Fruit fly (Drosophila melanogaster) whole organism, pupa: Measurements from ENCODE around the gene Nct.

Experiments
- CG10348 ChIP-seq: fragments of 200-800 bp; sonication (Bioruptor generic); IDR thresholded peaks from 2 replicates; pipeline ENCODE4 v1.3.6; 2022; ENCODE audit warnings: missing biosample characterization, missing genetic modification characterization
- CG13204 ChIP-seq: fragments of 200-800 bp; sonication (Bioruptor generic); optimal IDR thresholded peaks from 2 replicates; lab custom pipeline; 2018; ENCODE audit warnings: missing biosample characterization, mild to moderate bottlenecking, missing genetic modification characterization, moderate library complexity
- CG14655 ChIP-seq: fragments of 200-800 bp; sonication (Bioruptor generic); optimal IDR thresholded peaks from 3 replicates; lab custom pipeline; 2017; ENCODE audit warnings: mild to moderate bottlenecking, missing biosample characterization, missing genetic modification reagents, missing genetic modification characterization
- CG15710 ChIP-seq: fragments of 200-800 bp; sonication (Bioruptor generic); optimal IDR thresholded peaks from 2 replicates; lab custom pipeline; 2018; ENCODE audit warnings: missing biosample characterization, mild to moderate bottlenecking, missing genetic modification characterization, moderate library complexity
- CG17806 ChIP-seq: fragments of 200-800 bp; sonication (Bioruptor generic); optimal IDR thresholded peaks from 2 replicates; lab custom pipeline; 2018; ENCODE audit warnings: missing biosample characterization, mild to moderate bottlenecking, missing genetic modification characterization, moderate library complexity
- CG32121 ChIP-seq: fragments of 200-800 bp; sonication (Bioruptor generic); IDR thresholded peaks from 2 replicates; pipeline ENCODE4 v1.3.6; 2022; ENCODE audit warnings: missing biosample characterization, missing genetic modification characterization
- CG34367 ChIP-seq: fragments of 200-800 bp; sonication (Bioruptor generic); optimal IDR thresholded peaks from 2 replicates; lab custom pipeline; 2018; ENCODE audit warnings: missing biosample characterization, mild to moderate bottlenecking, missing genetic modification characterization
- CG8159 ChIP-seq: fragments of 200-800 bp; sonication (Bioruptor generic); optimal IDR thresholded peaks from 3 replicates; lab custom pipeline; 2018; ENCODE audit warnings: missing biosample characterization, mild to moderate bottlenecking, missing genetic modification characterization, moderate library complexity
- CG9948 ChIP-seq: fragments of 200-800 bp; sonication (Bioruptor generic); optimal IDR thresholded peaks from 2 replicates; lab custom pipeline; 2018; ENCODE audit warnings: missing biosample characterization, mild to moderate bottlenecking, missing genetic modification characterization, moderate library complexity
- D1 ChIP-seq: fragments of 200-800 bp; sonication (Bioruptor generic); optimal IDR thresholded peaks from 2 replicates; lab custom pipeline; 2018; ENCODE audit warnings: missing biosample characterization, mild to moderate bottlenecking, missing genetic modification characterization, moderate library complexity
- EcR ChIP-seq: fragments of 200-800 bp; sonication (Bioruptor generic); optimal IDR thresholded peaks from 3 replicates; lab custom pipeline; 2019; ENCODE audit warnings: missing biosample characterization, missing genetic modification characterization, mild to moderate bottlenecking, moderate library complexity, missing genetic modification reagents
- Ets98B ChIP-seq: fragments of 200-800 bp; sonication (Bioruptor generic); IDR thresholded peaks from 2 replicates; pipeline ENCODE4 v1.3.6; 2022; ENCODE audit warnings: missing biosample characterization, missing genetic modification characterization
- rn ChIP-seq: fragments of 200-800 bp; sonication (Bioruptor generic); IDR thresholded peaks from 2 replicates; pipeline ENCODE4 v1.3.6; 2022; ENCODE audit warnings: missing biosample characterization, missing genetic modification characterization

- no peak for TF ChIP-seq CG9948 (tag; lab: Kevin White, UChicago)
- no peak for TF ChIP-seq D1 (tag; lab: Kevin White, UChicago)
- no peak for TF ChIP-seq CG15710 (tag; lab: Kevin White, UChicago)
- TF ChIP-seq CG14655 (GFP tag; lab: Kevin White, UChicago): no peak
- TF ChIP-seq EcR: no peak
- TF ChIP-seq Ets98B: no peak; the same call in 1 of the 2 replicates
- TF ChIP-seq CG17806 (tag; lab: Kevin White, UChicago): no peak
- 0 out of 2 replicates have a peak, but pooled peaks have one; percentile 21 for TF ChIP-seq CG32121 (GFP tag; lab: Robert Waterston, UW)
- no peak for TF ChIP-seq CG8159
- no peak for TF ChIP-seq CG10348 (GFP tag; lab: Robert Waterston, UW)
- TF ChIP-seq CG13204 (GFP tag; lab: Kevin White, UChicago): no peak
- no peak for TF ChIP-seq rn
- TF ChIP-seq CG34367 (tag; lab: Kevin White, UChicago): no peak
Measured at dm6 chr3R:24816993-24817854, 34.2 kb upstream of the Nct start, which contains the start of the genes CG5808 and Saf-B.
